Worm (Caenorhabditis elegans) whole organism, midembryonic: ENCODE data around the gene C50H2.13.

Source experiments
- T22C8.4 ChIP-seq: fragments of 200-800 bp; sonication (Bioruptor generic); IDR thresholded peaks from 2 replicates; pipeline ENCODE4 v1.3.6; 2022; ENCODE audit warnings: missing genetic modification characterization, missing compliant biosample characterization
- cog-1 ChIP-seq: sonication (generic microtip); optimal IDR thresholded peaks from 2 replicates; lab custom pipeline; 2016; ENCODE audit warnings: missing genetic modification characterization, missing compliant biosample characterization
- flt-1 ChIP-seq: fragments of 200-800 bp; sonication (Bioruptor generic); IDR thresholded peaks from 2 replicates; pipeline ENCODE4 v1.3.6; 2022; ENCODE audit warnings: missing genetic modification characterization, missing compliant biosample characterization
- klf-2 ChIP-seq: fragments of 200-800 bp; sonication (Bioruptor generic); conservative IDR thresholded peaks from 2 replicates; pipeline ENCODE4 v1.3.6; 2022; ENCODE audit warnings: missing genetic modification reagents, missing genetic modification characterization, missing compliant biosample characterization
- med-1 ChIP-seq: sonication (generic microtip); optimal IDR thresholded peaks from 2 replicates; lab custom pipeline; 2017; ENCODE audit warnings: missing genetic modification characterization, mild to moderate bottlenecking, missing compliant biosample characterization, antibody characterized with exemption, missing genetic modification reagents; ENCODE audit not compliant: insufficient read depth
- ref-1 ChIP-seq: fragments of 200-800 bp; sonication (Bioruptor generic); conservative IDR thresholded peaks from 2 replicates; pipeline ENCODE4 v1.3.6; 2022; ENCODE audit warnings: missing genetic modification reagents, missing genetic modification characterization, missing compliant biosample characterization
- tab-1 ChIP-seq: fragments of 200-800 bp; sonication (Bioruptor generic); IDR thresholded peaks from 2 replicates; pipeline ENCODE4 v1.3.6; 2022; ENCODE audit warnings: missing genetic modification characterization, missing compliant biosample characterization
- ztf-23 ChIP-seq: fragments of 200-800 bp; sonication (Bioruptor generic); IDR thresholded peaks from 2 replicates; pipeline ENCODE4 v1.3.6; 2022; ENCODE audit warnings: missing genetic modification reagents, missing genetic modification characterization, missing compliant biosample characterization
- ztf-29 ChIP-seq: fragments of 200-800 bp; sonication (Bioruptor generic); IDR thresholded peaks from 2 replicates; pipeline ENCODE4 v1.3.6; 2022; ENCODE audit warnings: missing genetic modification reagents, missing genetic modification characterization, missing compliant biosample characterization

C50H2.13 gene

DNA sequence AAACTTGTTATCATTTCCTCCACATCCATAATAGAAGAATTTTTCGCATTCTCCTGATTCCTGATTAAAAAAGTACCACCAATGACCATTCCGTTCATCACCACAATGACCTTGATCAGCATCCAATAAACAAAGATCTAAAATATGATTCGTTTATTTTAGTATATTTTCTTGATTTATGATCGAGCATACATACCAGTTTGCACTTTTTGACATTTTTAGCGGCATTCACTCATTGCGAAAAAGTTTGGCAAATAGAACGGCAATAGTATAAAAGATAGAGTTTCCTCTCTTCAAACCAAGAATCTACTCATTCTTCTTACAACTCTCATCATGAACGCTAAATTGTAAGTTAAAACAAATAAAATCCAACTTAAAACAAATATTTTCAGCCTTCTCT is 12.5 kb upstream of the C50H2.13 start, which contains the start of gene fipr-10:
TSS of gene fipr-10 (plus strand) at position 301 of the 400 bp plus-strand sequence.
- TF ChIP-seq ztf-23 = no peak
- TF ChIP-seq flt-1 (GFP tag; lab: Robert Waterston, UW) = no peak
- TF ChIP-seq ref-1 (GFP tag; lab: Robert Waterston, UW) = no peak
- no peak for TF ChIP-seq med-1

DNA sequence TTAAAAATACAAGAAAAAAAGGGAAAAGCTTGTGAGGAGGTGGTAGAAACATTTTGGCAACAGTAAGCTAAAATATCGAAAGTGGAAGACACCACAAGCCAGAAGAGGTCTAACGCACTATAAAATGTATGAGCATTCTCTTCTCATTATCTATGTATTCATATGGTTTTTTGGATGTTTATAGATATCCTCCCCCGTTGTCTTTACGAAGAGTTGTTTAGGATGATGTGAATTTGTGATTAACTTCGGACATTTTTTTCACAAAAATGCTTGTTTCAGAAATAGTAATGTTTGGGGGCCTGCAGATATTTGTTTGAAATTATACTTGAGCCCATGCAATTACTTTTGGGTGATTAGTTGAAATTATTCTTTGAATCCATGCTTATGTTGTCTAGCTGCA is 11.3 kb upstream of the C50H2.13 start, which contains the start of gene mec-9:
TSS of gene mec-9 (minus strand) at position 101 of the 400 bp plus-strand sequence.
- TF ChIP-seq tab-1 (GFP tag; lab: Robert Waterston, UW) (no peak), klf-2 (no peak), flt-1 (GFP tag; lab: Robert Waterston, UW) (no peak)

DNA sequence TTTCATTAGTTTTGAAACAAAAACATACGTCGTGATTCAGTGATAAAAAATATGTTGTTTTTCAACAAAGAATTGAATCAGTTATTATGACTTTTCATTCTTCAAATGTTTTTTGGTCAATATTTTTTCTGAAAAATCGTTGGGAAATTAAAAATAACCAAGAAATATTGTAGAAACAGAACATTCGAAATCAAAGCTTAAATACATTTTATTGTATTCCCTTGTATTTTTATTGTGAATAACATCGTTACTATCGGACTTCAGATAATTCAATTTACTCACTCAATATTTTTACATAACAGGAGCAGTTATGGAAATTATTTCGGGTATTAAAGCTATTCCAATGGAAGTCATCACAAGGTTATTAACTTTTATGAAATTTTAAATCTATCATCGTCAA is 9.7 kb upstream of the C50H2.13 start, which contains the start of gene C50H2.4:
TSS of gene C50H2.4 (plus strand) at position 301 of the 400 bp plus-strand sequence.
- no peak for TF ChIP-seq ref-1 (GFP tag; lab: Robert Waterston, UW)

DNA sequence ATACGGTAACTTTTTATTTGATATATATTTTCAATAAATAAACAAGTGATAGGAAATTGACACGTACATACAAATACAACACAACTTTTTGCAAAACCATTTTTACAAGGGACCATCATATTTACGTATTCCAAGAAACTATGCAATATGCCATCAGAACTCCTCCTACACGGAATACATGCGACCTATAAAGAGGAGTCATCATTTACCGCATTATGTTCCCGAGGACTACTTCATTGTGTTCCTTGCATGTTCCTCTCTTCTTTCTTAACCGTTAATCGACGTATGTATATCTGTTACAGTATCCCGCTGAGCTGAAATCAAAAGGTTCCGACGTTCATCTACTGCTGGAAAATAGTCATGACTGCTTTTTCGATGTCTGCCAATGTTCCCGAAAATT is 7.9 kb upstream of the C50H2.13 start, which contains the start of gene C50H2.5:
TSS of gene C50H2.5 (plus strand) at position 301 of the 400 bp plus-strand sequence.
- no peak for TF ChIP-seq ztf-29 (GFP tag; lab: Robert Waterston, UW)
- TF ChIP-seq klf-2 = no peak
- no peak for TF ChIP-seq cog-1 (tag; lab: Kevin White, UChicago)
- no peak for TF ChIP-seq med-1
- TF ChIP-seq tab-1 (GFP tag; lab: Robert Waterston, UW) = no peak
- no peak for TF ChIP-seq flt-1 (GFP tag; lab: Robert Waterston, UW)
- no peak for TF ChIP-seq T22C8.4
- TF ChIP-seq ztf-23 = no peak

DNA sequence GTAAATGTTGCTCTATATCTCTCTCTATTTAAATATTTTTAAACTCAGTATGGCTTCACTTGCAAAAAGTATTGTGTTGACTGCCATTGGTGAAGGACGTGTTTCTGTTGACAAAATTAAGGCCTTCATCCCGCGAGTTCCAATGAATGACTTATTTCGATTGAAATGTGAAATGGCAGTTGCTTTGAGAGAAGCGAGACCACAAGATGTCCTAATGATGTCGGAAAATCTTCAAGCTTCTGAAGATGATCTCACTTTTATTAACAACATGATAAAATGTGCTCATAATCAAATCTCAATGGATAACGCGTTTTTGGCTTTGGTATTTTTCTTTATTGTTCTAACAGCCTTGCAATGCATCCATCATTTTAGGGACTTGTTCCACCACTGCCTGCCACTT is 5.1 kb upstream of the C50H2.13 start, which contains the start of gene ceh-75:
TSS of gene ceh-75 (plus strand) at position 50 of the 400 bp plus-strand sequence.
- TF ChIP-seq tab-1 (GFP tag; lab: Robert Waterston, UW) = no peak
- TF ChIP-seq flt-1 (GFP tag; lab: Robert Waterston, UW) = no peak
- no peak for TF ChIP-seq ref-1 (GFP tag; lab: Robert Waterston, UW)

DNA sequence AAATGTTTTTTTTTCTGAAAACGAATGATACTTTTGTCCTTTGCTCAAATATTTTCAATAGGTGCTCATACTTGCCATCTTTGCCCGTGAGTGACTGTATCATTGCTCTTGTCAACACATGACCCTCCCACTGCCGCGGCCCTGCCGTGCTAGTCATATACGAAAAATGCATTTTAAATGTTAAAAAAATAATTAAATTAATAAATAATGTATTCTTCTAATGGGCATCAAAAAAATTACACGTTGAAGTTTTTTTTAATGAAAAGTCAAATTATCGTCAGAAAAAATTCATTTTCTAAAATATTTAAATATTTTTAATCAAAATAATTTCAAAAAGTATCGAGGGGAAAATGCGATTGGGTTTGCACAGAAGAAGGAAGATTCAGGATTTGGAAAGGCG is 3.9 kb upstream of the C50H2.13 start, which contains the start of gene C50H2.7:
TSS of gene C50H2.7 (plus strand) at position 301 of the 400 bp plus-strand sequence.
- TF ChIP-seq flt-1 (GFP tag; lab: Robert Waterston, UW) = no peak
- no peak for TF ChIP-seq med-1
- TF ChIP-seq ztf-23 = no peak
- no peak for TF ChIP-seq cog-1 (tag; lab: Kevin White, UChicago)
- no peak for TF ChIP-seq ztf-29 (GFP tag; lab: Robert Waterston, UW)
- TF ChIP-seq ref-1 (GFP tag; lab: Robert Waterston, UW) = no peak
- no peak for TF ChIP-seq tab-1 (GFP tag; lab: Robert Waterston, UW)

DNA sequence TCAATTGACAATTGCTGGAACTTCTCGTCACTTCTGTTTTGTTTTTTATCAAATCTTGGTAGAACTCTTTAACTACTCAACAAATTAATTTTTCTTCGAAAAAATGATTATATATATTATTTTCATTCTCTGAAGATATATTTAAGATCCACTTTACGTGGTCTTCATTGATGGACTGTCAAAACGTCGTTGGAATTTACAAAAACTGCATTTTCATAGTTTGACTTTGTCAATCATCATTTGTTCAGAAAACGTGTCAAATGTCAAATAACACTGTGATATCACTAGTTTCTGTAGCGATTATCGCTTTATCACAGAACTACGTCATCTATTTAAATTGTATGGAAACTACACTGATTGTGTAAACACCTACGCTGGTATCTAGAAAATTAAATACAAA is 2.0 kb upstream of the C50H2.13 start:
- TF ChIP-seq cog-1 (tag; lab: Kevin White, UChicago) = no peak
- no peak for TF ChIP-seq ref-1 (GFP tag; lab: Robert Waterston, UW)
- no peak for TF ChIP-seq flt-1 (GFP tag; lab: Robert Waterston, UW)
- no peak for TF ChIP-seq tab-1 (GFP tag; lab: Robert Waterston, UW)
- no peak for TF ChIP-seq med-1
- TF ChIP-seq klf-2 = no peak
- TF ChIP-seq ztf-29 (GFP tag; lab: Robert Waterston, UW) = no peak
- TF ChIP-seq ztf-23 = no peak

DNA sequence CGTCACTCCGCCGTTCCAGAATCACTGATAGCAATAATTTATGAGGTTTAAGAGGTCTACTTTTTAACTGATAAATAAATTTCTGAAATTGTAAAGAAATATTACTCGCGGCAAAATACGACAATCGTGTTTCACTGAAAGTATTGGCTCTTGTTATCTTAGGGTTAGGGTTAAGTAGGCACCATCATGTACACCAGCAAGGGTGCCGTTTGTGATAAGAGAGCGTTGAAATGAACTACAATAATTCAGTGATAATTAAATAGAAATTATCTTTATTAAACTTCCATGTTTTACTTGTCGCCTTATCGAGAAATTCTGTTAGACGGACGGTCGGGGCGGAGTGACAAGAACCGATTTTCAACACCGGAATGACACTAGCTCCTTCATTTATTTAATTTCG is 693 bp upstream of the C50H2.13 start:
- TF ChIP-seq klf-2 (no peak), med-1 (no peak), ztf-23 (no peak), flt-1 (GFP tag; lab: Robert Waterston, UW) (no peak), cog-1 (tag; lab: Kevin White, UChicago) (no peak), tab-1 (GFP tag; lab: Robert Waterston, UW) (no peak), ref-1 (GFP tag; lab: Robert Waterston, UW) (no peak), T22C8.4 (no peak)

DNA sequence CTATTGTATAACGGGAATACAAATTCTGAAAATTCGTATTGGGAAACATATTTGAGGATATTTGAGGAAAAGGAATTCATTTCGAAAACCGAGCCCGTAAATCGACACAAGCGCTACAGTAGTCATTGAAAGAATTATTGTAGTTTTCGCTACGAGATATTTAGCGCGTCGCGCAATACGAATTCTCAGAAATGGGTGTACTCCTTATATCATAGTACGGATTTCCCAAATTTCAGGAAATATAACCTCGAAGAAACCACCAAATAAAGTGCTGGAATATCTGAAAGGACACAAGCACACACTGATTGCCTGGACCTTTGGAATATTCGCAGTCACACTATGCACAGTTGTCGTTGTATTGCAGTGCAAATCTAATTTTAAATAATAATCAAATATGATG is 1.0 kb downstream of the C50H2.13 start:
- TF ChIP-seq T22C8.4 = no peak
- no peak for TF ChIP-seq tab-1 (GFP tag; lab: Robert Waterston, UW)
- no peak for TF ChIP-seq ztf-29 (GFP tag; lab: Robert Waterston, UW)
- no peak for TF ChIP-seq flt-1 (GFP tag; lab: Robert Waterston, UW)
- TF ChIP-seq med-1 = no peak
- TF ChIP-seq klf-2 = no peak
- no peak for TF ChIP-seq ztf-23
- no peak for TF ChIP-seq cog-1 (tag; lab: Kevin White, UChicago)
- TF ChIP-seq ref-1 (GFP tag; lab: Robert Waterston, UW) = no peak

DNA sequence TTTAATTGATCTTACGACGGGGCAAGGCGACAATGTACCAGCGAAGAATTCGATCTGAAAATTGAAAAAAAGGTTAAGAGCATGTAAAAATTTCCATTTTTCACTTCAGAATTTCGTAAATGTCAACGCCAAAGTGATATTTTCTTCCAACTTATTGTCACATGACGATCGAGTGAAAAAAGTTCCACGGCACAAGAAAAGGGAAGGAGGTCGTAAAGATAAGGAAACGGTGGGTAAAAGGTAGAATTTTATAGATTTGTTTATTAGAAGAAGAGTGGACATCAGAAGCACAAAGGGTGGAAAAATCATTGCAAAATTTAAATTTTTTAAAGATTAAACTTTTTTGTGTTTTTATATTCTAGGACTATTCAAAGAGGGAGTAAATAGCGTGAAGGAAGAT is 1.6 kb downstream of the C50H2.13 start:
- no peak for TF ChIP-seq tab-1 (GFP tag; lab: Robert Waterston, UW)
- TF ChIP-seq flt-1 (GFP tag; lab: Robert Waterston, UW) = no peak
- TF ChIP-seq ztf-23 = no peak
- TF ChIP-seq ref-1 (GFP tag; lab: Robert Waterston, UW) = no peak

DNA sequence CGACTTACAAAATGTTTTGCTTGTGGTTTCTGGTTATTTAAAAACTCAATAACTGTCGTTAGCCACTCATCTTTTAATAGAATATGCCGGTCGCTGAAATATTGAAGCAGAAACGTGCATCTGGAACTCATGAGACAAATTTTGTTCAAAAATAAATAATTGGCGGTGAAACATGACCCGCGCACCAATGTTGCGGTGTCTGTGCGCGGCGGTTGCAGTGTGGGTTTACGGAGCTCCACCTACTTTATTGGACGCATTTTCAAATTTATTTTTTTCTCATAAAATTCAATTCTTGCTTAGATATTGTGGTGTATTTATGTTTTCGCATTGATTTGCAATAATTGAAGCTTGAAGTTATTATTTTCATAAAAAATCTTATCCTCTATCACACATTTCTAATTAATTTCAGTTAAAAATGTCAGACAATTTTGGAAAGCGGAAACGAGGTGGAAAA is 4.3 kb downstream of the C50H2.13 start, which contains the start of the genes rmh-2 and suds-3:
TSS of gene rmh-2 (minus strand) at position 164 of the 454 bp plus-strand sequence.
TSS of gene suds-3 (plus strand) at position 404 of the 454 bp plus-strand sequence.
- TF ChIP-seq med-1 (peak; percentile 46), klf-2 (no peak)
